Worm (Caenorhabditis elegans): ENCODE data around the gene srbc-41.

The srbc-41 gene

DNA sequence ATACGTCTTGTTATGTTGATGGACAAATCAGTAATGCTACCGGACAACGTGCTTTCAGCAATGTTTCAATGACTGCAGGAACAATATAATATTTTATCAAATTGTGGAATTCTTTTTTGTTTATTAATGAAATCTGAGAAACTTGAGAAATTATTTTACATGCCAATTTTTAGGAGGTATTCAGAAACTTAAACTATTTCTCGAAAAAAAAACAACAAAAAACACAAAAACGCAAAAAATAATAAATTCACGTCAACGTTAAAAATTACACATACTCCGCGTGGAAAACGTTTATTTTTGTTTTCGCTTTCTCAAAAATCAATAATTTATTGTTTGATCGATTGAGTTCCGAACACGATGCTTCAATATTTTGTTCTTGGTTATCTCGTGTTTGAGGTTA, 27.6 kb upstream of the srbc-41 start, which contains the start of gene Y46H3D.1:
Gene Y46H3D.1 (plus strand): TSS at position 301 of the 400 bp plus-strand sequence.
- TF ChIP-seq hmbx-1 (tag; optimal IDR thresholded peaks at IDR 0.05) = no peak

DNA sequence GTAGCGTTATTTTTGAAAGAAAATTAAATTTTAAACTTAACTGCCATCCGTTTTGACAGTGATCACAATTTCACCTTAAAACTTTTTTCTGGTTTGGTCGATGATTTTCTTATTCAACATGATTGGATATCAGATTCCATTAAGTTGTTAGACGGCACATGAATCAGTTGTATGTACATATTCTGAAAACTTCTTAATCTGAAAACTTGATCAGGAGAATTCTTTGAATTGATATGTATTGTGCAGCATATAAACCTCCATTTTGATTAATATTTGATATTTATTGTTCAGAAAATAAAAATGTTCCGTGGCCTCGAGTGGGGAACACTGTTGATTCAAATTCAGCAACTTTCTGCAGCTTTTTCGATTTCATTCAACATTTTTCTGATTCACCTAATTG, 25.4 kb upstream of the srbc-41 start, which contains the start of gene str-221:
Gene str-221 (plus strand): TSS at position 301 of the 400 bp plus-strand sequence.
- TF ChIP-seq aly-1 (tag; optimal IDR thresholded peaks at IDR 0.05) (no peak), ceh-13 (GFP tag; optimal IDR thresholded peaks at IDR 0.05) (no peak), pes-1 (GFP tag; IDR thresholded peaks at IDR 0.05) (no peak), sea-1 (GFP tag; conservative IDR thresholded peaks at IDR 0.05) (no peak), hmbx-1 (tag; optimal IDR thresholded peaks at IDR 0.05) (no peak), ama-1 (optimal IDR thresholded peaks at IDR 0.05) (no peak)

DNA sequence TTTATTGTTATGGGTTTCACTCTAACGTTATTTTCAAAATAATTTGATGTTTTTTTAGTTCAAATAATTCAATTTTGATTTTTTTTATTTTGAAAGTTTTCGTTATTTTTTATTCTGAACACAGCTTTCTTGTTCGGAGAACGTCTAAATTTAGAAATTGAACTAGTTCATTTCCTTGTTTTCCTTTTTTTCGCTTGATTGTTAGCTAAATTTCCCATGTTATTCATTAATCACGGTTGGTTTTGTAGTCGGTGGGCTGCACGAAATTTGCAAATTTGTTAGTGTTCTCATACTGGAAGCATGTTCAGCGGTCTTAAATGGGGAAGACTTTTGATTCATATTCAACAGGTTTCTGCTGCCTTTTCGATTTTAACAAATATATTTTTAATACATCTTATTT, 21.2 kb upstream of the srbc-41 start, which contains the start of gene str-222:
Gene str-222 (plus strand): TSS at position 301 of the 400 bp plus-strand sequence.
- TF ChIP-seq ceh-13 (GFP tag; optimal IDR thresholded peaks at IDR 0.05) = no peak
- no peak for TF ChIP-seq tbx-37 (GFP tag; conservative IDR thresholded peaks at IDR 0.05)
- no peak for TF ChIP-seq ets-7 (tag; optimal IDR thresholded peaks at IDR 0.05)
- TF ChIP-seq pes-1 (GFP tag; IDR thresholded peaks at IDR 0.05) = no peak
- TF ChIP-seq hmbx-1 (tag; optimal IDR thresholded peaks at IDR 0.05) = no peak
- TF ChIP-seq ama-1 (optimal IDR thresholded peaks at IDR 0.05) = no peak
- TF ChIP-seq tbx-11 (GFP tag; IDR thresholded peaks at IDR 0.05) = no peak
- TF ChIP-seq aly-1 (tag; optimal IDR thresholded peaks at IDR 0.05) = no peak
- no peak for TF ChIP-seq scrt-1 (GFP tag; IDR thresholded peaks at IDR 0.05)
- no peak for TF ChIP-seq B0310.2 (tag; optimal IDR thresholded peaks at IDR 0.05)
- no peak for TF ChIP-seq ceh-36 (tag; optimal IDR thresholded peaks at IDR 0.05)
- no peak for TF ChIP-seq hmg-4 (GFP tag; optimal IDR thresholded peaks at IDR 0.05)
- TF ChIP-seq hnd-1 (tag; optimal IDR thresholded peaks at IDR 0.05) = no peak
- no peak for TF ChIP-seq sea-1 (GFP tag; conservative IDR thresholded peaks at IDR 0.05)
- no peak for TF ChIP-seq flt-1 (GFP tag; IDR thresholded peaks at IDR 0.05)
- TF ChIP-seq F13C5.2 (tag; optimal IDR thresholded peaks at IDR 0.05) = no peak
- no peak for TF ChIP-seq tra-4 (tag; optimal IDR thresholded peaks at IDR 0.05)

DNA sequence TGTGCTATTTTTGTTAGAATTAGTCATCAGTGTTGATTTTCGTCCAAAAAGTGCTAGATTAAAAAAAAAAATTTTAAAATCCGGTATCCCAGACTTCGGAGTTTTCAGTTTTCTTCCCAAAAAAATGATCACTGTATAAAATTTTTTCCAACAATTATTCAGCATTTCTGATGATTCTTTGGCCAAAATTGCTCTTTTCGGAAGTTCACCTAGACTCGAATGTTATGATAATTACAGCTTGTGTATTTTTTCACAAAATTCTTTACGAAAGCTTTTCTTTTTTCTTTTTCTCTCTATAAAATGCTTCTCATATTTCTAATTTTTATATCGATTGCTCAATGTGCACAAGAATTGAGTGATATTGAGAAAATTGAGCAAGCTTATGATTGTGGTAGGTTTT, 17.1 kb upstream of the srbc-41 start, which contains the start of gene irld-17:
Gene irld-17 (plus strand): TSS at position 301 of the 400 bp plus-strand sequence.
- TF ChIP-seq tbx-37 (GFP tag; conservative IDR thresholded peaks at IDR 0.05) (no peak), B0310.2 (tag; optimal IDR thresholded peaks at IDR 0.05) (no peak), scrt-1 (GFP tag; IDR thresholded peaks at IDR 0.05) (no peak), tbx-11 (GFP tag; IDR thresholded peaks at IDR 0.05) (no peak), flt-1 (GFP tag; IDR thresholded peaks at IDR 0.05) (no peak), tra-4 (tag; optimal IDR thresholded peaks at IDR 0.05) (no peak), ama-1 (optimal IDR thresholded peaks at IDR 0.05) (no peak), ets-7 (tag; optimal IDR thresholded peaks at IDR 0.05) (no peak), F13C5.2 (tag; optimal IDR thresholded peaks at IDR 0.05) (no peak), hmg-4 (GFP tag; optimal IDR thresholded peaks at IDR 0.05) (no peak), aly-1 (tag; optimal IDR thresholded peaks at IDR 0.05) (no peak), hmbx-1 (tag; optimal IDR thresholded peaks at IDR 0.05) (no peak), pes-1 (GFP tag; IDR thresholded peaks at IDR 0.05) (no peak), ceh-13 (GFP tag; optimal IDR thresholded peaks at IDR 0.05) (no peak), sea-1 (GFP tag; conservative IDR thresholded peaks at IDR 0.05) (no peak), hnd-1 (tag; optimal IDR thresholded peaks at IDR 0.05) (no peak), ceh-36 (tag; optimal IDR thresholded peaks at IDR 0.05) (no peak)

DNA sequence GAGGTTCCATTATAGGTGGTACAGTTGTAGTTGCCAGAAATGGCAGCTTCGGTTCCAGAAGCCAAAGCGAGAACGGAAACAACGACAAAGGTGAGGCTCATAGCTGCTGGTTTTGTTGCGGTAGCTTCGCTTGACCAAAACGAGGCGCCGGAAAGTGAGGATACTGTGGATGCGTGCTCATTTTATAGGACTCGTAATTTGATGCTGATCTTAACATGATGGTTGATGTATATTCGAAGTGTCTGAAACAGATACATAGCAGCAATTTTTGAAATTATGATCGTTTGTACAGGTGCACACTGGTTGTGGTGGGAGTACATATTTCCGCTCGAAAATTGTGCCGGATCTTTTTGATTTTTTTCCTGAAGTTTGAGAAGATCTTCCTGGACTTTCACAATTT, 16.5 kb upstream of the srbc-41 start, which contains the start of gene Y46H3D.8:
Gene Y46H3D.8 (minus strand): TSS at position 101 of the 400 bp plus-strand sequence.
- TF ChIP-seq ama-1 (optimal IDR thresholded peaks at IDR 0.05) (no peak), ceh-36 (tag; optimal IDR thresholded peaks at IDR 0.05) (no peak)

DNA sequence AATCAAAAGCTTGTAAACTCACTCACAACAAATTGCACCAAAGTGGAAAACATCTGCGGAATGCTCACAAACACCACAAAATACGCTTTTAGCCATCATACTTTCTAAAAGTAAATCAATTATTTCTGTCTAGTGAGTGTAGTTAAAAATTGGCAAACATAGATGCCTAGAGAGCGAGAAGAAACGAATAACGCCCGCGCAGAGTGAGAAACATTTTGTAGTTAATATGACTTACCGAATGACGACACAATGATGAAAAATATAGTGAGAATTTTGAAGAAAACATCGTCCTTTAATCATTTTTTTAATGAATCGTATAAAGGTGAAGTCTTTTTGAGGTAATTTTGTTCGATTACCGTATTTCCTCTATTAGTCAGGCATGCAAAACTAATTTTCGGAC, 14.7 kb upstream of the srbc-41 start, which contains the start of gene nhr-238:
Gene nhr-238 (minus strand): TSS at position 104 of the 400 bp plus-strand sequence.
- TF ChIP-seq aly-1 (tag; optimal IDR thresholded peaks at IDR 0.05) (no peak), hmbx-1 (tag; optimal IDR thresholded peaks at IDR 0.05) (no peak), tra-4 (tag; optimal IDR thresholded peaks at IDR 0.05) (no peak), tbx-37 (GFP tag; conservative IDR thresholded peaks at IDR 0.05) (no peak), flt-1 (GFP tag; IDR thresholded peaks at IDR 0.05) (no peak), scrt-1 (GFP tag; IDR thresholded peaks at IDR 0.05) (no peak), ets-7 (tag; optimal IDR thresholded peaks at IDR 0.05) (no peak), F13C5.2 (tag; optimal IDR thresholded peaks at IDR 0.05) (no peak), ama-1 (optimal IDR thresholded peaks at IDR 0.05) (no peak), B0310.2 (tag; optimal IDR thresholded peaks at IDR 0.05) (no peak), pes-1 (GFP tag; IDR thresholded peaks at IDR 0.05) (no peak), ceh-36 (tag; optimal IDR thresholded peaks at IDR 0.05) (no peak), tbx-11 (GFP tag; IDR thresholded peaks at IDR 0.05) (no peak), hmg-4 (GFP tag; optimal IDR thresholded peaks at IDR 0.05) (no peak), ceh-13 (GFP tag; optimal IDR thresholded peaks at IDR 0.05) (no peak)

DNA sequence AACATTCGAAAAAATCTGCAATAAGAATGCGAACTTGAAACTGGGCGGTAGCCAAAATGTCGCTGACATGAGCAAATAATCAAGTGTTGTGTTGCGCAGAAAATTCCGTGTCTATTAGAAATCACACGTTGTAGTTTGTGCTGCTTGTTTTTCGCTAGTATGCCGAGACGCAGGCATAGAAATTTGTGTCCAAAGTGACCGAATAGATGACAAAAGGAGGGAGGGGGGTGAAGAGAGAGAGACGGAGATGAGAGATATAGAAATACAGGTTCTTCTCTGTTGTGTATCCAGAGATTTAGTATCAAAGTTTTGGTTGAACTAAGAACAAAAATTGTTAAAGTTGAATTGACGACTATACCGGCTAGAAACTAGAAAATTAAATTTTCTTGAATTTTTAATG, 12.6 kb upstream of the srbc-41 start:
- TF ChIP-seq ceh-13 (GFP tag; optimal IDR thresholded peaks at IDR 0.05) = no peak
- no peak for TF ChIP-seq hmg-4 (GFP tag; optimal IDR thresholded peaks at IDR 0.05)
- no peak for TF ChIP-seq ama-1 (optimal IDR thresholded peaks at IDR 0.05)
- TF ChIP-seq sea-1 (GFP tag; conservative IDR thresholded peaks at IDR 0.05) = no peak

DNA sequence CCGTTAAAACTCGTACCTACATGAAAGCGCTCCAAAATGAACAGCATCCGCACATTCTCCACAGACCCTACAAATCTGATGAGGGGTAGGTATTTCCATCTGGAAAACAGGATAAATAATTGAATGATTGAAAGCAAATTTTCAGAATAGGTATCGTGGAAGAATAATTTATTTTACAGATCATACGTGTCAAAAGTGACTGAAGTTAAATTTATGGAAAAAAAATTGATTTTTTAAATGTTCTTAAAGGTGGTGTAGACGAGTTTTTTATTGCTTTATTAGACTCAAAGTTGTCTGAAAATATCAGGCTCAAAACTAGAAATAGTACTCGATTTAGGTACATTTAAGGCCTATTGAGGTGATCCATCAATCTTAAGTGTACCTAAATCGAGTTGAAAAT, 12.1 kb upstream of the srbc-41 start, which contains the start of gene nhr-237:
Gene nhr-237 (minus strand): TSS at position 101 of the 400 bp plus-strand sequence.
- TF ChIP-seq B0310.2 (tag; optimal IDR thresholded peaks at IDR 0.05) (no peak), aly-1 (tag; optimal IDR thresholded peaks at IDR 0.05) (no peak), ceh-13 (GFP tag; optimal IDR thresholded peaks at IDR 0.05) (no peak)

Data from whole organism, early embryonic.